Worm (Caenorhabditis elegans) whole organism, early embryonic: ENCODE results near the gene otpl-3.

ENCODE experiments used
- B0310.2 ChIP-seq: sonication (generic microtip); optimal IDR thresholded peaks from 2 replicates; lab custom pipeline; 2016; ENCODE audit warnings: mild to moderate bottlenecking, missing genetic modification characterization, missing compliant biosample characterization
- F13C5.2 ChIP-seq: sonication (generic microtip); optimal IDR thresholded peaks from 2 replicates; lab custom pipeline; 2017; ENCODE audit warnings: mild to moderate bottlenecking, missing genetic modification characterization, inconsistent platforms, missing compliant biosample characterization
- ama-1 ChIP-seq: fragments of 150-350 bp; optimal IDR thresholded peaks from 2 replicates; lab custom pipeline; 2014
- hnd-1 ChIP-seq: sonication (generic microtip); optimal IDR thresholded peaks from 2 replicates; lab custom pipeline; 2016; ENCODE audit warnings: missing genetic modification characterization, missing compliant biosample characterization
- scrt-1 ChIP-seq: fragments of 200-800 bp; sonication (Bioruptor generic); IDR thresholded peaks from 2 replicates; pipeline ENCODE4 v1.3.6; 2022; ENCODE audit warnings: missing genetic modification characterization, missing compliant biosample characterization
- sea-1 ChIP-seq: fragments of 200-800 bp; sonication (Bioruptor generic); conservative IDR thresholded peaks from 2 replicates; pipeline ENCODE4 v1.3.6; 2022; ENCODE audit warnings: missing genetic modification characterization, missing compliant biosample characterization
- tbx-37 ChIP-seq: fragments of 200-800 bp; sonication (Bioruptor generic); conservative IDR thresholded peaks from 2 replicates; pipeline ENCODE4 v1.3.6; 2022; ENCODE audit warnings: missing genetic modification reagents, missing genetic modification characterization, missing compliant biosample characterization
- tra-4 ChIP-seq: sonication (generic microtip); optimal IDR thresholded peaks from 2 replicates; lab custom pipeline; 2017; ENCODE audit warnings: missing genetic modification characterization, missing compliant biosample characterization

DNA sequence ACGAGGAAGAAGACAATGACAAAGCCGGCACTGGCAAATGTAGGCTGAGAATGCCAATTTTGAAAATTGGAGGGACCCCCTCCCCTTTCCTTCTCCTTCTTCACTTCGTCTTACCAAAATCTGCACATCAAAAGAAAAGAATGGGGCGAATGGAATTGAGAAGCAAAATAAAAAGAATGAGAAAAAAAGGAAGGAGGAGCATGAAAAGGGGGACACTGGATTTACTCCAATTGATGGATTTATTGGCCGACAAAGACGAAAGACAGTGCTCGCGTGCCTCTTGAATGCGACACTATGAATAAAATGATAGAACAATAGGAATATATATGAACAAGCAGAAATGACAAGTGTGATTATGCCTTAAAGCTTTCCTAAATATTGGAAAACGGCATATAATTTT is 34.4 kb upstream of the otpl-3 start:
- TF ChIP-seq tbx-37 (GFP tag; lab: Robert Waterston, UW) = no peak
- no peak for TF ChIP-seq ama-1 (lab: Kevin White, UChicago)
- no peak for TF ChIP-seq tra-4 (tag; lab: Kevin White, UChicago)
- no peak for TF ChIP-seq hnd-1 (tag; lab: Kevin White, UChicago)
- no peak for TF ChIP-seq sea-1 (GFP tag; lab: Robert Waterston, UW)
- no peak for TF ChIP-seq F13C5.2 (tag; lab: Kevin White, UChicago)
- no peak for TF ChIP-seq scrt-1 (GFP tag; lab: Robert Waterston, UW)
- TF ChIP-seq B0310.2 = no peak
